Worm (Caenorhabditis elegans) whole organism, L1 larva: ENCODE measurements around the gene sre-27.

Experiments used
- C04F5.9 ChIP-seq: sonication (generic microtip); optimal IDR thresholded peaks from 2 replicates; lab custom pipeline; 2016; ENCODE audit warnings: missing genetic modification characterization, missing compliant biosample characterization
- C16A3.4 ChIP-seq: fragments of 150-350 bp; optimal IDR thresholded peaks from 2 replicates; lab custom pipeline; 2014; ENCODE audit warnings: missing biosample characterization, missing genetic modification characterization
- C34B4.2 ChIP-seq: sonication (generic microtip); optimal IDR thresholded peaks from 2 replicates; lab custom pipeline; 2017; ENCODE audit warnings: mild to moderate bottlenecking, missing genetic modification characterization, missing compliant biosample characterization
- aha-1 ChIP-seq: fragments of 150-350 bp; optimal IDR thresholded peaks from 2 replicates; lab custom pipeline; 2014; ENCODE audit warnings: missing biosample characterization, missing genetic modification characterization
- alr-1 ChIP-seq: fragments of 200-800 bp; sonication (Bioruptor generic); optimal IDR thresholded peaks from 2 replicates; lab custom pipeline; 2018; ENCODE audit warnings: borderline replicate concordance, mild to moderate bottlenecking, missing genetic modification characterization, missing compliant biosample characterization
- aly-2 ChIP-seq: fragments of 150-350 bp; optimal IDR thresholded peaks from 2 replicates; lab custom pipeline; 2014; ENCODE audit warnings: missing biosample characterization, missing genetic modification characterization
- ceh-63 ChIP-seq: fragments of 200-800 bp; sonication (Bioruptor generic); optimal IDR thresholded peaks from 2 replicates; lab custom pipeline; 2018; ENCODE audit warnings: mild to moderate bottlenecking, missing genetic modification characterization, missing compliant biosample characterization
- ceh-8 ChIP-seq: fragments of 200-800 bp; sonication (Bioruptor generic); optimal IDR thresholded peaks from 2 replicates; lab custom pipeline; 2018; ENCODE audit warnings: mild to moderate bottlenecking, missing genetic modification characterization, moderate library complexity, missing compliant biosample characterization
- dpl-1 ChIP-seq, 3 experiments: fragments of 150-350 bp in 2 of 3; sonication (generic microtip) in 1 of 3; optimal IDR thresholded peaks; 2 replicates each; lab custom pipeline; 2014 to 2017; ENCODE audit warnings: missing biosample characterization in 3 of 3, missing genetic modification characterization in 3 of 3, missing genetic modification reagents in 3 of 3
- efl-1 ChIP-seq, 4 experiments: fragments of 150-350 bp; optimal IDR thresholded peaks in 3 of 4; peaks in 1 of 4; 1 replicate in 1 of 4; 2 replicates in 3 of 4; lab custom pipeline; 2014; ENCODE audit warnings: missing biosample characterization in 2 of 4, missing genetic modification characterization in 2 of 4, missing genetic modification reagents in 2 of 4
- efl-3 ChIP-seq: fragments of 200-800 bp; sonication (Bioruptor generic); optimal IDR thresholded peaks from 2 replicates; lab custom pipeline; 2018; ENCODE audit warnings: mild to moderate bottlenecking, missing genetic modification characterization, missing compliant biosample characterization
- egl-13 ChIP-seq: sonication (generic microtip); optimal IDR thresholded peaks from 2 replicates; lab custom pipeline; 2016; ENCODE audit warnings: missing genotype, missing genetic modification reagents, missing genetic modification characterization, missing compliant biosample characterization
- ets-5 ChIP-seq: fragments of 200-800 bp; sonication (Bioruptor generic); IDR thresholded peaks from 2 replicates; pipeline ENCODE4 v1.3.6; 2022; ENCODE audit warnings: missing genetic modification characterization, missing compliant biosample characterization
- fkh-10 ChIP-seq: sonication (generic microtip); optimal IDR thresholded peaks from 2 replicates; lab custom pipeline; 2017; ENCODE audit warnings: missing biosample characterization, missing genetic modification reagents, missing genetic modification characterization
- fkh-8 ChIP-seq: sonication (generic microtip); optimal IDR thresholded peaks from 2 replicates; lab custom pipeline; 2016; ENCODE audit warnings: mild to moderate bottlenecking, missing genetic modification characterization, missing compliant biosample characterization
- fos-1 ChIP-seq: fragments of 150-350 bp; optimal IDR thresholded peaks from 2 replicates; lab custom pipeline; 2014; ENCODE audit warnings: missing biosample characterization, missing genetic modification characterization
- hlh-17 ChIP-seq: fragments of 200-800 bp; sonication (Bioruptor generic); optimal IDR thresholded peaks from 2 replicates; lab custom pipeline; 2018; ENCODE audit warnings: missing genetic modification characterization, mild to moderate bottlenecking, missing compliant biosample characterization, moderate library complexity, borderline replicate concordance
- irx-1 ChIP-seq: sonication (generic microtip); optimal IDR thresholded peaks from 2 replicates; lab custom pipeline; 2016; ENCODE audit warnings: missing genetic modification characterization, missing compliant biosample characterization
- lin-13 ChIP-seq: fragments of 150-350 bp; optimal IDR thresholded peaks from 2 replicates; lab custom pipeline; 2014; ENCODE audit warnings: missing biosample characterization, missing genetic modification reagents, missing genetic modification characterization
- lin-14 ChIP-seq: fragments of 200-800 bp; sonication (Bioruptor generic); optimal IDR thresholded peaks from 2 replicates; lab custom pipeline; 2018; ENCODE audit warnings: mild to moderate bottlenecking, missing genetic modification characterization, moderate library complexity, missing compliant biosample characterization
- lin-15B ChIP-seq: fragments of 150-350 bp; sonication (generic microtip); optimal IDR thresholded peaks from 3 replicates; lab custom pipeline; 2014; ENCODE audit warnings: missing biosample characterization, missing genetic modification characterization
- lin-35 ChIP-seq, 2 experiments: fragments of 150-350 bp; optimal IDR thresholded peaks; 2 replicates each; lab custom pipeline; 2014; ENCODE audit warnings: missing biosample characterization in 2 of 2, missing genetic modification characterization in 2 of 2, missing genetic modification reagents in 2 of 2
- lir-3 ChIP-seq: sonication (generic microtip); optimal IDR thresholded peaks from 2 replicates; lab custom pipeline; 2016; ENCODE audit warnings: mild to moderate bottlenecking, missing genetic modification characterization, moderate library complexity, missing compliant biosample characterization; ENCODE audit not compliant: poor library complexity
- lsy-2 ChIP-seq, 2 experiments: fragments of 150-350 bp; optimal IDR thresholded peaks; 2 replicates each; lab custom pipeline; 2014; ENCODE audit warnings: missing biosample characterization in 2 of 2, missing genetic modification characterization in 2 of 2
- mdl-1 ChIP-seq, 2 experiments: fragments of 150-350 bp; optimal IDR thresholded peaks; 2 replicates each; lab custom pipeline; 2014 to 2017; ENCODE audit warnings: missing biosample characterization in 2 of 2, missing genetic modification characterization in 2 of 2, inconsistent platforms in 1 of 2
- mef-2 ChIP-seq: fragments of 150-350 bp; optimal IDR thresholded peaks from 2 replicates; lab custom pipeline; 2014; ENCODE audit warnings: missing biosample characterization, missing genetic modification characterization
- mep-1 ChIP-seq: fragments of 150-350 bp; optimal IDR thresholded peaks from 2 replicates; lab custom pipeline; 2014; ENCODE audit warnings: missing biosample characterization, missing genetic modification characterization
- nhr-12 ChIP-seq: sonication (generic microtip); optimal IDR thresholded peaks from 2 replicates; lab custom pipeline; 2017; ENCODE audit warnings: missing biosample characterization, missing genetic modification characterization
- nhr-19 ChIP-seq: fragments of 200-800 bp; sonication (Bioruptor generic); conservative IDR thresholded peaks from 2 replicates; pipeline ENCODE4 v1.3.6; 2022; ENCODE audit warnings: missing genetic modification characterization, missing compliant biosample characterization
- nhr-20 ChIP-seq: sonication (generic microtip); optimal IDR thresholded peaks from 2 replicates; lab custom pipeline; 2016; ENCODE audit warnings: mild to moderate bottlenecking, missing genetic modification characterization, missing compliant biosample characterization
- nhr-237 ChIP-seq: fragments of 150-350 bp; optimal IDR thresholded peaks from 2 replicates; lab custom pipeline; 2014; ENCODE audit warnings: missing biosample characterization, missing genetic modification characterization
- nhr-71 ChIP-seq: sonication (generic microtip); optimal IDR thresholded peaks from 2 replicates; lab custom pipeline; 2016; ENCODE audit warnings: mild to moderate bottlenecking, missing genetic modification characterization, moderate library complexity, missing compliant biosample characterization
- nhr-77 ChIP-seq: fragments of 150-350 bp; optimal IDR thresholded peaks from 2 replicates; lab custom pipeline; 2014; ENCODE audit warnings: missing biosample characterization, missing genetic modification characterization
- nhr-85 ChIP-seq: sonication (generic microtip); peaks from one replicate; lab custom pipeline; 2016; ENCODE audit warnings: missing genetic modification characterization, inconsistent platforms, missing compliant biosample characterization
- pax-3 ChIP-seq: fragments of 200-800 bp; sonication (Bioruptor generic); optimal IDR thresholded peaks from 2 replicates; lab custom pipeline; 2018; ENCODE audit warnings: mild to moderate bottlenecking, missing genetic modification characterization, moderate library complexity, missing compliant biosample characterization
- pqm-1 ChIP-seq: sonication (generic microtip); optimal IDR thresholded peaks from 3 replicates; lab custom pipeline; 2017; ENCODE audit warnings: missing biosample characterization, missing genetic modification characterization
- rnt-1 ChIP-seq: sonication (generic microtip); optimal IDR thresholded peaks from 2 replicates; lab custom pipeline; 2016; ENCODE audit warnings: mild to moderate bottlenecking, missing genetic modification characterization, moderate library complexity, missing compliant biosample characterization
- skn-1 ChIP-seq: fragments of 150-350 bp; optimal IDR thresholded peaks from 2 replicates; lab custom pipeline; 2014; ENCODE audit warnings: missing biosample characterization, missing genetic modification characterization
- snpc-4 ChIP-seq: fragments of 150-350 bp; optimal IDR thresholded peaks from 2 replicates; lab custom pipeline; 2014; ENCODE audit warnings: missing biosample characterization, missing genetic modification characterization
- sox-4 ChIP-seq: sonication (generic microtip); optimal IDR thresholded peaks from 2 replicates; lab custom pipeline; 2016; ENCODE audit warnings: missing genetic modification characterization, missing compliant biosample characterization
- sptf-1 ChIP-seq: fragments of 150-350 bp; optimal IDR thresholded peaks from 2 replicates; lab custom pipeline; 2014; ENCODE audit warnings: missing biosample characterization, missing genetic modification characterization
- swsn-7 ChIP-seq: sonication (generic microtip); optimal IDR thresholded peaks from 2 replicates; lab custom pipeline; 2016; ENCODE audit warnings: missing genetic modification characterization, missing compliant biosample characterization
- tlp-1 ChIP-seq: fragments of 150-350 bp; optimal IDR thresholded peaks from 2 replicates; lab custom pipeline; 2014; ENCODE audit warnings: missing biosample characterization, missing genetic modification characterization
- unc-30 ChIP-seq: sonication (generic microtip); optimal IDR thresholded peaks from 2 replicates; lab custom pipeline; 2017; ENCODE audit warnings: missing biosample characterization, missing genetic modification characterization
- unc-98 ChIP-seq: fragments of 200-800 bp; sonication (Bioruptor generic); IDR thresholded peaks from 2 replicates; pipeline ENCODE4 v1.3.6; 2022; ENCODE audit warnings: missing genetic modification characterization, missing compliant biosample characterization
- vab-15 ChIP-seq: sonication (generic microtip); optimal IDR thresholded peaks from 2 replicates; lab custom pipeline; 2017; ENCODE audit warnings: missing genotype, mild to moderate bottlenecking, missing genetic modification characterization, missing compliant biosample characterization
- zag-1 ChIP-seq: fragments of 150-350 bp; optimal IDR thresholded peaks from 2 replicates; lab custom pipeline; 2014; ENCODE audit warnings: missing biosample characterization, missing genetic modification characterization
- ztf-11 ChIP-seq, 2 experiments: sonication (generic microtip); optimal IDR thresholded peaks; 2 replicates each; lab custom pipeline; 2016 to 2017; ENCODE audit warnings: missing genetic modification characterization in 2 of 2, missing biosample characterization in 1 of 2, missing compliant biosample characterization in 1 of 2
- ztf-4 ChIP-seq: fragments of 150-350 bp; optimal IDR thresholded peaks from 2 replicates; lab custom pipeline; 2014; ENCODE audit warnings: missing biosample characterization, missing genetic modification characterization

Gene sre-27

ce11 chrII:12460602-12461453 lies 43.4 kb upstream of the sre-27 start, which contains the start of gene tag-280:
Gene tag-280 (plus strand): TSS chrII:12460652.
- no peak for TF ChIP-seq efl-1 (optimal IDR thresholded peaks at IDR 0.05; lab: Kevin White, UChicago)
- peak in 1 of 2 experiments; percentile 59 for TF ChIP-seq efl-1 (GFP tag; optimal IDR thresholded peaks at IDR 0.05 in 1 of 2; lab: Kevin White, UChicago)
- no peak for TF ChIP-seq alr-1 (tag; lab: Kevin White, UChicago)

- TF ChIP-seq lir-3 (tag; lab: Kevin White, UChicago) (peak; percentile 57), nhr-71 (peak; percentile 94), rnt-1 (tag; lab: Kevin White, UChicago) (peak; percentile 91), zag-1 (tag; lab: Kevin White, UChicago) (no peak), skn-1 (tag; lab: Kevin White, UChicago) (peak; percentile 84), swsn-7 (tag; lab: Kevin White, UChicago) (peak; percentile 87), nhr-77 (tag; lab: Kevin White, UChicago) (peak; percentile 21), ztf-11 (tag; optimal IDR thresholded peaks at IDR 0.05; lab: Kevin White, UChicago) (peak in 1 of 2 experiments; percentile 28), unc-98 (GFP tag; lab: Robert Waterston, UW) (peak; percentile 36; the same call in 1 of the 2 replicates), lin-15B (tag; lab: Kevin White, UChicago) (peak; percentile 88), egl-13 (tag; lab: Kevin White, UChicago) (peak; percentile 72), C16A3.4 (tag; lab: Kevin White, UChicago) (peak; percentile 69), mef-2 (tag; lab: Kevin White, UChicago) (no peak), sptf-1 (tag; lab: Kevin White, UChicago) (no peak), nhr-12 (no peak), ztf-4 (tag; lab: Kevin White, UChicago) (peak; percentile 16), fkh-8 (tag; lab: Kevin White, UChicago) (peak; percentile 87), C34B4.2 (tag; lab: Kevin White, UChicago) (no peak), aly-2 (peak; percentile 56), nhr-20 (tag; lab: Kevin White, UChicago) (peak; percentile 89), C04F5.9 (tag; lab: Kevin White, UChicago) (peak; percentile 67), nhr-237 (tag; lab: Kevin White, UChicago) (no peak), ets-5 (GFP tag; lab: Robert Waterston, UW) (no peak), nhr-85 (tag; lab: Kevin White, UChicago) (peak; percentile 93), ceh-8 (GFP tag; lab: Kevin White, UChicago) (peak; percentile 62), fos-1 (tag; lab: Kevin White, UChicago) (peak; percentile 78), hlh-17 (no peak), dpl-1 (GFP tag; optimal IDR thresholded peaks at IDR 0.05; lab: Kevin White, UChicago) (peak; percentile 98 to 99 (median 98)), snpc-4 (tag; lab: Kevin White, UChicago) (peak; percentile 85), tlp-1 (tag; lab: Kevin White, UChicago) (no peak), lin-13 (GFP tag; lab: Kevin White, UChicago) (peak; percentile 86), lin-35 (GFP tag; optimal IDR thresholded peaks at IDR 0.05; lab: Kevin White, UChicago) (peak; percentile 99), lin-14 (GFP tag; lab: Kevin White, UChicago) (peak; percentile 89), aha-1 (peak; percentile 74), sox-4 (tag; lab: Kevin White, UChicago) (peak; percentile 45), ceh-63 (GFP tag; lab: Kevin White, UChicago) (no peak), irx-1 (tag; lab: Kevin White, UChicago) (peak; percentile 75), fkh-10 (GFP tag; lab: Kevin White, UChicago) (peak; percentile 48), mep-1 (tag; lab: Kevin White, UChicago) (peak; percentile 91), pax-3 (tag; lab: Kevin White, UChicago) (peak; percentile 76), lsy-2 (tag; optimal IDR thresholded peaks at IDR 0.05; lab: Kevin White, UChicago) (peak; percentile 91 to 93), efl-3 (GFP tag; lab: Kevin White, UChicago) (no peak), pqm-1 (tag; lab: Kevin White, UChicago) (no peak), vab-15 (peak; percentile 53), mdl-1 (tag; optimal IDR thresholded peaks at IDR 0.05; lab: Kevin White, UChicago) (peak in 1 of 2 experiments; percentile 69), nhr-19 (GFP tag; lab: Robert Waterston, UW) (peak; percentile 89), unc-30 (tag; lab: Kevin White, UChicago) (no peak)
Measured at ce11 chrII:12459422-12459821, 42.0 kb upstream of the sre-27 start, which contains the start of gene tag-281. Gene tag-281 (plus strand): TSS chrII:12459761.
